Fruit fly (Drosophila melanogaster): ENCODE results near the gene CG12605.

Gene CG12605

DNA sequence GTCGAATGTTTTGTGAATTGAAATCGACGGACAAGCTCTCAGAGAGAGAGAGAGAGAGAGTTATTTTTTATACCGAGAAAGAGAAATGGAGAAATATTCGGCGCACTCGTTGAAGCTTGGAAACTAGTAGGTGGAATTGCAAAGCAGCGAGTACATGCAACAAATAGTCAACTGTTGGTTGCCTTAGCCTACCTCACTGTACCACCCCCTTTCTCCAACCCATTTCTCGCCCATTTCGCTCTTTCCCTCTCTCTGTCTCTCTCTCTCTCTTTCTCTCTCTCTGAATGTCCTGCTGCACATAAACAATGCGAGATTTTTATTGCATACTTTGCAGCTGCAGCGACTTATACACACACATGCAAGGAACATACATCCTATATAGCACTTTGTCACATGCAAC lies 592 bp downstream of the CG12605 start (continued):
- TF ChIP-seq fd64A (GFP tag; optimal IDR thresholded peaks at IDR 0.05) (no peak), ATbp (GFP tag; optimal IDR thresholded peaks at IDR 0.05) (no peak), Dad (GFP tag; optimal IDR thresholded peaks at IDR 0.05) (no peak), CG8281 (tag; optimal IDR thresholded peaks at IDR 0.05) (no peak), unc-4 (GFP tag; IDR thresholded peaks at IDR 0.05; ENCODE audit: partially characterized antibody) (no peak), ken (GFP tag; IDR thresholded peaks at IDR 0.05) (no peak), Abd-B (GFP tag; optimal IDR thresholded peaks at IDR 0.05) (no peak), Meics (GFP tag; optimal IDR thresholded peaks at IDR 0.05) (no peak), GATAe (GFP tag; conservative IDR thresholded peaks at IDR 0.05) (no peak), jumu (GFP tag; optimal IDR thresholded peaks at IDR 0.05) (no peak), cg (GFP tag; optimal IDR thresholded peaks at IDR 0.05) (peak; percentile 41), lilli (GFP tag; optimal IDR thresholded peaks at IDR 0.05) (no peak), CG3726 (GFP tag; IDR thresholded peaks at IDR 0.05) (no peak), CG1529 (GFP tag; optimal IDR thresholded peaks at IDR 0.05) (no peak), salm (tag; optimal IDR thresholded peaks at IDR 0.05) (no peak), CG15514 (GFP tag; optimal IDR thresholded peaks at IDR 0.05) (no peak), lov (optimal IDR thresholded peaks at IDR 0.05) (no peak), lov (GFP tag; IDR thresholded peaks at IDR 0.05) (no peak), Blimp-1 (GFP tag; optimal IDR thresholded peaks at IDR 0.05) (no peak), CG1832 (GFP tag; optimal IDR thresholded peaks at IDR 0.05) (peak; percentile 54), zen (tag; optimal IDR thresholded peaks at IDR 0.05) (no peak), Trl (optimal IDR thresholded peaks at IDR 0.05) (peak; percentile 80 to 82), Trl (GFP tag; optimal IDR thresholded peaks at IDR 0.05) (no peak), CG10959 (GFP tag; IDR thresholded peaks at IDR 0.05) (no peak), CG15479 (GFP tag; optimal IDR thresholded peaks at IDR 0.05) (no peak), stc (GFP tag; IDR thresholded peaks at IDR 0.05) (no peak), MBD-R2 (GFP tag; IDR thresholded peaks at IDR 0.05) (no peak), BtbVII (GFP tag; optimal IDR thresholded peaks at IDR 0.05) (no peak)

DNA sequence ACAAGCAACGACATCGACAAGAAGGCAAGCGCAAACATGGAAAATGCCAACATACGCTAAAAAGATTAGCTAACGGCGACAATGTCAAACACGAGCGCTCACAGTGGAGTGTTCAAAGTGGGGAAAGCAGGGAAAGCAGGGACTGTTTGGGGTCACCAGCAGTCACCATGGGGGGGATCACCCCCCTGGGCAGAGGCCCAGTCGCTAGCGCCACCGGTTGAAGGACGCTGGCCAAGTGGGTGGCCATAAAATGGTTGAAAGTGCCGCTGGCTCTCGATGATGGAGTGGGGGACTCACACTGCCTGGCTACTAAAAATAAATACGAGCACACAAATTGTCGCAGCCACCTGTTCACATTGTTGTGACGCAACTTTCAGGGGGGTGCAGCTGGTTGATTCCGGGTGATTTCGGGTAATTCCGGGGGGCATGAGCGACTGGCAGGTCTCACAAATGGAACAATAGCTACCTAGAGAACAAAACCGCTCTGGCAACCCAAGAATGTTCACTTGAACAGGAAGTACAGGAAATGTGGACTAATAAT lies 3.6 kb downstream of the CG12605 start:
- TF ChIP-seq scrt (GFP tag; optimal IDR thresholded peaks at IDR 0.05) (peak; percentile 91), crol (GFP tag; IDR thresholded peaks at IDR 0.05) (peak; percentile 55), kah (GFP tag; optimal IDR thresholded peaks at IDR 0.05) (peak; percentile 73), CG8388 (GFP tag; optimal IDR thresholded peaks at IDR 0.05) (no peak), Hand (GFP tag; optimal IDR thresholded peaks at IDR 0.05) (no peak), CG3281 (GFP tag; optimal IDR thresholded peaks at IDR 0.05) (no peak), Myb (GFP tag; optimal IDR thresholded peaks at IDR 0.05) (no peak), Pdp1 (GFP tag; optimal IDR thresholded peaks at IDR 0.05) (peak in 1 of 2 experiments; percentile 53), nau (GFP tag; optimal IDR thresholded peaks at IDR 0.05) (peak; percentile 42), abd-A (tag; optimal IDR thresholded peaks at IDR 0.05) (peak; percentile 69), CG12769 (tag; optimal IDR thresholded peaks at IDR 0.05) (peak; percentile 7), tap (tag; optimal IDR thresholded peaks at IDR 0.05) (peak; percentile 18)
